Fruit fly (Drosophila melanogaster) whole organism, embryonic: ENCODE data around the gene Cdc7.
A peak's percentile ranks its signal among the peaks of the same experiment; 100 is the strongest.

Source experiments
- ATbp ChIP-seq: fragments of 200-800 bp; sonication (Bioruptor generic); optimal IDR thresholded peaks from 2 replicates; lab custom pipeline; 2017; ENCODE audit warnings: missing biosample characterization, mild to moderate bottlenecking, missing genetic modification characterization, missing genetic modification reagents
- Adf1 ChIP-seq: fragments of 200-800 bp; sonication (Bioruptor generic); IDR thresholded peaks from 2 replicates; pipeline ENCODE4 v1.3.6; 2022; ENCODE audit warnings: missing biosample characterization, missing genetic modification characterization
- Asciz ChIP-seq: fragments of 200-800 bp; sonication (Bioruptor generic); optimal IDR thresholded peaks from 2 replicates; lab custom pipeline; 2017; ENCODE audit warnings: missing biosample characterization, mild to moderate bottlenecking, missing genetic modification characterization, missing genetic modification reagents
- C15 ChIP-seq: fragments of 200-800 bp; sonication (Bioruptor generic); IDR thresholded peaks from 3 replicates; pipeline ENCODE4 v1.3.6; 2022; ENCODE audit warnings: missing biosample characterization, missing genetic modification characterization
- CG10274 ChIP-seq: fragments of 200-800 bp; sonication (Bioruptor generic); optimal IDR thresholded peaks from 3 replicates; lab custom pipeline; 2017; ENCODE audit warnings: missing biosample characterization, mild to moderate bottlenecking, missing genetic modification characterization
- CG10366 ChIP-seq: fragments of 200-800 bp; sonication (Bioruptor generic); IDR thresholded peaks from 2 replicates; pipeline ENCODE4 v1.3.6; 2022; ENCODE audit warnings: missing biosample characterization, missing genetic modification characterization
- CG11696 ChIP-seq: fragments of 200-800 bp; sonication (Bioruptor generic); IDR thresholded peaks from 2 replicates; pipeline ENCODE4 v1.3.6; 2022; ENCODE audit warnings: missing biosample characterization, missing genetic modification characterization
- CG14710 ChIP-seq: fragments of 200-800 bp; sonication (Bioruptor generic); optimal IDR thresholded peaks from 3 replicates; lab custom pipeline; 2019; ENCODE audit warnings: missing biosample characterization, mild to moderate bottlenecking, missing genetic modification characterization, moderate library complexity
- CG14860 ChIP-seq: fragments of 200-800 bp; sonication (Bioruptor generic); IDR thresholded peaks from 3 replicates; pipeline ENCODE4 v1.3.6; 2022; ENCODE audit warnings: missing biosample characterization, missing genetic modification characterization; ENCODE audit not compliant: partially characterized antibody
- CG15073 ChIP-seq: fragments of 200-800 bp; sonication (Bioruptor generic); optimal IDR thresholded peaks from 2 replicates; lab custom pipeline; 2016; ENCODE audit warnings: missing biosample characterization, missing genetic modification characterization
- CG1603 ChIP-seq: fragments of 200-800 bp; sonication (Bioruptor generic); optimal IDR thresholded peaks from 2 replicates; lab custom pipeline; 2019; ENCODE audit warnings: missing biosample characterization, mild to moderate bottlenecking, missing genetic modification characterization, moderate library complexity
- CG16813 ChIP-seq: fragments of 200-800 bp; sonication (Bioruptor generic); IDR thresholded peaks from 3 replicates; pipeline ENCODE4 v1.3.6; 2022; ENCODE audit warnings: missing biosample characterization, missing genetic modification characterization; ENCODE audit not compliant: partially characterized antibody
- CG17802 ChIP-seq: fragments of 200-800 bp; sonication (Bioruptor generic); optimal IDR thresholded peaks from 2 replicates; lab custom pipeline; 2018; ENCODE audit warnings: missing biosample characterization, mild to moderate bottlenecking, missing genetic modification characterization, moderate library complexity
- CG17829 ChIP-seq: fragments of 200-800 bp; optimal IDR thresholded peaks from 2 replicates; lab custom pipeline; 2019; ENCODE audit warnings: missing biosample characterization, mild to moderate bottlenecking, missing genetic modification characterization, moderate library complexity
- CG18476 ChIP-seq: fragments of 200-800 bp; sonication (Bioruptor generic); optimal IDR thresholded peaks from 2 replicates; lab custom pipeline; 2016; ENCODE audit warnings: missing biosample characterization, mild to moderate bottlenecking, missing genetic modification characterization
- CG2116 ChIP-seq: fragments of 200-800 bp; sonication (Bioruptor generic); optimal IDR thresholded peaks from 3 replicates; lab custom pipeline; 2018; ENCODE audit warnings: missing biosample characterization, mild to moderate bottlenecking, missing genetic modification characterization
- CG3163 ChIP-seq: fragments of 200-800 bp; sonication (Bioruptor generic); optimal IDR thresholded peaks from 3 replicates; lab custom pipeline; 2016; ENCODE audit warnings: missing biosample characterization, missing genetic modification characterization
- CG34224 ChIP-seq: fragments of 200-800 bp; sonication (Bioruptor generic); IDR thresholded peaks from 3 replicates; pipeline ENCODE4 v1.3.6; 2022; ENCODE audit warnings: missing biosample characterization, missing genetic modification characterization; ENCODE audit not compliant: partially characterized antibody
- CG4360 ChIP-seq: fragments of 200-800 bp; sonication (Bioruptor generic); IDR thresholded peaks from 2 replicates; pipeline ENCODE4 v1.3.6; 2022; ENCODE audit warnings: missing biosample characterization, missing genetic modification characterization
- CG6272 ChIP-seq: fragments of 200-800 bp; sonication (Bioruptor generic); IDR thresholded peaks from 2 replicates; pipeline ENCODE4 v1.3.6; 2022; ENCODE audit warnings: missing biosample characterization, missing genetic modification characterization
- CG6791 ChIP-seq: fragments of 200-800 bp; sonication (Bioruptor generic); IDR thresholded peaks from 3 replicates; pipeline ENCODE4 v1.3.6; 2022; ENCODE audit warnings: missing biosample characterization, missing genetic modification characterization; ENCODE audit not compliant: partially characterized antibody
- CG8944 ChIP-seq: fragments of 200-800 bp; sonication (Bioruptor generic); optimal IDR thresholded peaks from 3 replicates; lab custom pipeline; 2016; ENCODE audit warnings: missing biosample characterization, missing genetic modification characterization
- CG9437 ChIP-seq: fragments of 200-800 bp; sonication (Bioruptor generic); optimal IDR thresholded peaks from 2 replicates; lab custom pipeline; 2018; ENCODE audit warnings: missing biosample characterization, mild to moderate bottlenecking, missing genetic modification characterization
- CHES-1-like ChIP-seq: fragments of 200-800 bp; sonication (Bioruptor generic); optimal IDR thresholded peaks from 2 replicates; lab custom pipeline; 2016; ENCODE audit warnings: missing biosample characterization, missing genetic modification characterization
- CkIIα-i1 ChIP-seq: fragments of 200-800 bp; sonication (Bioruptor generic); IDR thresholded peaks from 2 replicates; pipeline ENCODE4 v1.3.6; 2022; ENCODE audit warnings: missing biosample characterization, missing genetic modification characterization
- Doc2 ChIP-seq: fragments of 200-800 bp; sonication (Bioruptor generic); IDR thresholded peaks from 2 replicates; pipeline ENCODE4 v1.3.6; 2022; ENCODE audit warnings: missing biosample characterization, missing genetic modification characterization
- Doc3 ChIP-seq: fragments of 200-800 bp; sonication (Bioruptor generic); IDR thresholded peaks from 3 replicates; pipeline ENCODE4 v1.3.6; 2022; ENCODE audit warnings: missing biosample characterization, missing genetic modification characterization; ENCODE audit not compliant: partially characterized antibody
- Eip74EF ChIP-seq, 2 experiments: fragments of 200-800 bp in 1 of 2; fragments of >200 bp in 1 of 2; sonication (Bioruptor generic) in 1 of 2; optimal IDR thresholded peaks; 2 replicates each; lab custom pipeline; 2017 to 2019; ENCODE audit warnings: missing biosample characterization in 2 of 2, missing genetic modification characterization in 2 of 2, mild to moderate bottlenecking in 1 of 2, moderate library complexity in 1 of 2
- MBD-R2 ChIP-seq: fragments of 200-800 bp; sonication (Bioruptor generic); IDR thresholded peaks from 2 replicates; pipeline ENCODE4 v1.3.6; 2022; ENCODE audit warnings: missing biosample characterization, missing genetic modification characterization
- NC2α ChIP-seq: fragments of 200-800 bp; sonication (Bioruptor generic); optimal IDR thresholded peaks from 2 replicates; lab custom pipeline; 2016; ENCODE audit warnings: missing biosample characterization, missing genetic modification characterization
- Opbp ChIP-seq: fragments of 200-800 bp; sonication (Bioruptor generic); IDR thresholded peaks from 3 replicates; pipeline ENCODE4 v1.3.6; 2022; ENCODE audit warnings: missing biosample characterization, missing genetic modification characterization; ENCODE audit not compliant: partially characterized antibody
- Scr ChIP-seq: fragments of 200-800 bp; sonication (Bioruptor generic); IDR thresholded peaks from 2 replicates; pipeline ENCODE4 v1.3.6; 2022; ENCODE audit warnings: missing biosample characterization, missing genetic modification characterization; ENCODE audit not compliant: partially characterized antibody
- Tbp ChIP-seq: fragments of >200 bp; optimal IDR thresholded peaks from 2 replicates; lab custom pipeline; 2018; ENCODE audit warnings: missing biosample characterization, missing genetic modification characterization
- Trl ChIP-seq, 3 experiments: fragments of >200 bp in 2 of 3; fragments of 200-800 bp in 1 of 3; sonication (Bioruptor generic) in 1 of 3; optimal IDR thresholded peaks; 2 replicates in 1 of 3; 3 replicates in 2 of 3; lab custom pipeline; 2016 to 2017; ENCODE audit warnings: missing biosample characterization in 1 of 3, missing genetic modification characterization in 1 of 3
- Usf ChIP-seq: fragments of 200-800 bp; sonication (Bioruptor generic); optimal IDR thresholded peaks from 2 replicates; lab custom pipeline; 2017; ENCODE audit warnings: missing genotype, missing biosample characterization, missing genetic modification characterization
- bowl ChIP-seq: fragments of 200-800 bp; sonication (Bioruptor generic); IDR thresholded peaks from 2 replicates; pipeline ENCODE4 v1.3.6; 2022; ENCODE audit warnings: missing biosample characterization, missing genetic modification characterization
- crp ChIP-seq, 2 experiments: fragments of 200-800 bp; sonication (Bioruptor generic); optimal IDR thresholded peaks; 2 replicates in 1 of 2; 3 replicates in 1 of 2; lab custom pipeline; 2017; ENCODE audit warnings: missing biosample characterization in 2 of 2, missing genetic modification characterization in 2 of 2, mild to moderate bottlenecking in 1 of 2, moderate library complexity in 1 of 2
- hkb ChIP-seq, 2 experiments: fragments of 200-800 bp in 1 of 2; fragments of >200 bp in 1 of 2; sonication (Bioruptor generic) in 1 of 2; IDR thresholded peaks in 1 of 2; optimal IDR thresholded peaks in 1 of 2; 2 replicates each; pipeline versions ENCODE4 v1.3.6 to Lab custom; 2017 to 2022; ENCODE audit warnings: missing biosample characterization in 1 of 2, missing genetic modification characterization in 1 of 2
- kni ChIP-seq: fragments of 200-800 bp; sonication (Bioruptor generic); optimal IDR thresholded peaks from 3 replicates; lab custom pipeline; 2017; ENCODE audit warnings: mild to moderate bottlenecking, missing biosample characterization, missing genetic modification reagents, missing genetic modification characterization
- nerfin-2 ChIP-seq: fragments of 200-800 bp; sonication (Bioruptor generic); IDR thresholded peaks from 2 replicates; pipeline ENCODE4 v1.3.6; 2022; ENCODE audit warnings: missing biosample characterization, missing genetic modification characterization; ENCODE audit not compliant: partially characterized antibody
- phol ChIP-seq: fragments of 200-800 bp; sonication (Bioruptor generic); optimal IDR thresholded peaks from 3 replicates; lab custom pipeline; 2018; ENCODE audit warnings: missing biosample characterization, mild to moderate bottlenecking, missing genetic modification characterization, moderate library complexity
- scrt ChIP-seq: fragments of 200-800 bp; sonication (Bioruptor generic); optimal IDR thresholded peaks from 2 replicates; lab custom pipeline; 2018; ENCODE audit warnings: missing biosample characterization, mild to moderate bottlenecking, missing genetic modification characterization, moderate library complexity
- slp2 ChIP-seq: fragments of 200-800 bp; sonication (Bioruptor generic); optimal IDR thresholded peaks from 2 replicates; lab custom pipeline; 2016; ENCODE audit warnings: missing biosample characterization, missing genetic modification characterization
- sna ChIP-seq: fragments of 200-800 bp; sonication (Bioruptor generic); IDR thresholded peaks from 2 replicates; pipeline ENCODE4 v1.3.6; 2022; ENCODE audit warnings: missing biosample characterization, missing genetic modification characterization; ENCODE audit not compliant: partially characterized antibody
- vfl ChIP-seq: fragments of 200-800 bp; sonication (Bioruptor generic); optimal IDR thresholded peaks from 2 replicates; lab custom pipeline; 2016; ENCODE audit warnings: missing biosample characterization, missing genetic modification characterization
- vvl ChIP-seq: fragments of 200-800 bp; sonication (Bioruptor generic); IDR thresholded peaks from 2 replicates; pipeline ENCODE4 v1.3.6; 2022; ENCODE audit warnings: missing biosample characterization, missing genetic modification characterization
- zen ChIP-seq: fragments of 200-800 bp; sonication (Bioruptor generic); optimal IDR thresholded peaks from 3 replicates; lab custom pipeline; 2018; ENCODE audit warnings: missing biosample characterization, mild to moderate bottlenecking, missing genetic modification characterization, moderate library complexity
- zfh1 ChIP-seq: fragments of 200-800 bp; sonication (Bioruptor generic); IDR thresholded peaks from 3 replicates; pipeline ENCODE4 v1.3.6; 2022; ENCODE audit warnings: missing biosample characterization, missing genetic modification characterization

The Cdc7 gene

DNA sequence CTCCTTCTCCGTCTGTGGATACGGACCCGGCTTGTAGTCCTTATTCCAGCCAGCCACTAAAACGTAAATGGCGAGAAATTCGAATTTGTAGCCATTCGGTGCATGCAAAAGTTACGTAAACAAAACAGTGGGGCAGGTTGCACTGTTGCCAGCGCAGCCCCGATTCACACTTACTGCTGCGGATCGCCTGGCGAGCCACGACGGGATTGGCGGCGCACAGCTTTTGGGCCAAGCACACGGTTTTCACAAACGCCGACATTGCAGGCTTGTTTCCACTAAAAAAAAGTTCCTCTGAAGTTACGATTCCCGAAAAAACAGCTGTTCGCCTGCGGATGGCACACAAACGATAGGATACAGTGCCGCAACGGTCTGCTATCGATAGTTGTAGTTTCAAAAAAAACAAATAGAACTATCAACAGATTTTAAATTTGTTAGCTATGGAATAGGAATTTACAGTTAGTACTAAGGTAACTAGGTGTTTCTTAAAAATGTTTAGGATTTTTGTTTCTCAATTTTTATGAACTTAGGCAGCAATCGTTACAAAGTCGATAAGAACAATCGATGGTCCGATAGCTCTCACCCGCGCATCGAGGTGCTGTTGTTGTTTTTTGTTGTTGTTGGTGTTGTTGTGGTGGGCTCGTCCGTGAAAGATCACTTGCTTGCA, 23.6 kb downstream of the Cdc7 start, which contains the start of gene Fum1 (continued):
- TF ChIP-seq CG16813 (GFP tag; lab: Robert Waterston, UW) (peak; percentile 94), Asciz (GFP tag; lab: Kevin White, UChicago) (no peak), hkb (optimal IDR thresholded peaks at IDR 0.05; lab: Kevin White, UChicago) (peak; percentile 69), hkb (GFP tag; IDR thresholded peaks at IDR 0.05; lab: Robert Waterston, UW) (no peak), C15 (GFP tag; lab: Robert Waterston, UW) (no peak), CG34224 (GFP tag; lab: Robert Waterston, UW) (peak; percentile 87), CG8944 (GFP tag; lab: Kevin White, UChicago) (no peak), CG11696 (GFP tag; lab: Robert Waterston, UW) (no peak), zfh1 (GFP tag; lab: Robert Waterston, UW) (no peak), Trl (optimal IDR thresholded peaks at IDR 0.05; lab: Kevin White, UChicago) (no peak), Trl (GFP tag; optimal IDR thresholded peaks at IDR 0.05; lab: Kevin White, UChicago) (peak; percentile 10), CG17829 (tag; lab: Kevin White, UChicago) (peak; percentile 10), CG9437 (GFP tag; lab: Kevin White, UChicago) (peak; percentile 60), Doc2 (GFP tag; lab: Robert Waterston, UW) (no peak), CG10366 (GFP tag; lab: Robert Waterston, UW) (no peak), sna (GFP tag; lab: Robert Waterston, UW) (peak; percentile 95), CG14860 (GFP tag; lab: Robert Waterston, UW) (peak; percentile 88), crp (GFP tag; optimal IDR thresholded peaks at IDR 0.05; lab: Kevin White, UChicago) (peak; percentile 65 to 92), zen (tag; lab: Kevin White, UChicago) (no peak), scrt (GFP tag; lab: Kevin White, UChicago) (no peak), CG3163 (GFP tag; lab: Kevin White, UChicago) (no peak), Adf1 (GFP tag; lab: Robert Waterston, UW) (no peak), Tbp (GFP tag; lab: Kevin White, UChicago) (no peak), CG6272 (GFP tag; lab: Robert Waterston, UW) (no peak), CG18476 (GFP tag; lab: Kevin White, UChicago) (no peak), Eip74EF (GFP tag; optimal IDR thresholded peaks at IDR 0.05; lab: Kevin White, UChicago) (peak in 1 of 2 experiments; percentile 4), nerfin-2 (GFP tag; lab: Robert Waterston, UW) (peak; percentile 84), CG4360 (GFP tag; lab: Robert Waterston, UW) (peak; percentile 98), bowl (GFP tag; lab: Robert Waterston, UW) (no peak), NC2α (GFP tag; lab: Kevin White, UChicago) (no peak), CG14710 (peak; percentile 74), MBD-R2 (GFP tag; lab: Robert Waterston, UW) (peak; percentile 72), vfl (GFP tag; lab: Kevin White, UChicago) (no peak), ATbp (no peak), CG6791 (GFP tag; lab: Robert Waterston, UW) (peak; percentile 78), phol (tag; lab: Kevin White, UChicago) (peak; percentile 34), CHES-1-like (peak; percentile 36), CG17802 (tag; lab: Kevin White, UChicago) (no peak), CG2116 (GFP tag; lab: Kevin White, UChicago) (peak; percentile 97), vvl (GFP tag; lab: Robert Waterston, UW) (no peak), Doc3 (GFP tag; lab: Robert Waterston, UW) (peak; percentile 93), kni (GFP tag; lab: Kevin White, UChicago) (no peak), CG1603 (tag; lab: Kevin White, UChicago) (peak; percentile 22), Usf (GFP tag; lab: Kevin White, UChicago) (no peak), CG15073 (GFP tag; lab: Kevin White, UChicago) (no peak), CG10274 (GFP tag; lab: Kevin White, UChicago) (no peak), slp2 (GFP tag; lab: Kevin White, UChicago) (no peak), Opbp (GFP tag; lab: Robert Waterston, UW) (peak; percentile 70; the same call in 2 of the 3 replicates), Scr (GFP tag; lab: Robert Waterston, UW) (peak; percentile 95), CkIIα-i1 (GFP tag; lab: Robert Waterston, UW) (no peak)
